Worm (Caenorhabditis elegans) whole organism, young adult: ENCODE measurements around the gene gst-29.

Source experiments
- ama-1 ChIP-seq, 3 experiments: fragments of 150-350 bp in 1 of 3; sonication (generic microtip) in 2 of 3; optimal IDR thresholded peaks; 2 replicates each; lab custom pipeline; 2014 to 2018; ENCODE audit warnings: missing biosample characterization in 2 of 3, missing genetic modification characterization in 2 of 3, missing genetic modification reagents in 2 of 3
- atf-7 ChIP-seq: sonication (generic microtip); optimal IDR thresholded peaks from 2 replicates; lab custom pipeline; 2017; ENCODE audit warnings: mild to moderate bottlenecking, missing genetic modification characterization, missing compliant biosample characterization
- die-1 ChIP-seq: sonication (generic microtip); optimal IDR thresholded peaks from 2 replicates; lab custom pipeline; 2016; ENCODE audit warnings: missing genotype, mild to moderate bottlenecking, missing genetic modification characterization, missing compliant biosample characterization
- dox-1 ChIP-seq: fragments of 200-800 bp; sonication (Bioruptor generic); IDR thresholded peaks from 2 replicates; pipeline ENCODE4 v1.3.6; 2022; ENCODE audit warnings: missing genetic modification reagents, missing genetic modification characterization, missing compliant biosample characterization
- ets-4 ChIP-seq: fragments of 200-800 bp; sonication (Bioruptor generic); optimal IDR thresholded peaks from 2 replicates; lab custom pipeline; 2018; ENCODE audit warnings: mild to moderate bottlenecking, missing genetic modification characterization, missing compliant biosample characterization
- nhr-90 ChIP-seq: sonication (generic microtip); optimal IDR thresholded peaks from 2 replicates; lab custom pipeline; 2016; ENCODE audit warnings: missing genotype, mild to moderate bottlenecking, missing genetic modification characterization, missing compliant biosample characterization
- rcor-1 ChIP-seq: fragments of 200-800 bp; sonication (Bioruptor generic); IDR thresholded peaks from 2 replicates; pipeline ENCODE4 v1.3.6; 2022; ENCODE audit warnings: missing genetic modification reagents, missing genetic modification characterization, missing compliant biosample characterization
- snpc-3.4 ChIP-seq: sonication (generic microtip); optimal IDR thresholded peaks from 2 replicates; lab custom pipeline; 2017; ENCODE audit warnings: missing genetic modification characterization, mild to moderate bottlenecking, missing compliant biosample characterization, antibody characterized with exemption, moderate library complexity, missing genotype, missing genetic modification reagents
- snpc-4 ChIP-seq, 5 experiments: fragments of 150-350 bp in 1 of 5; sonication (generic microtip) in 4 of 5; optimal IDR thresholded peaks; 2 replicates each; lab custom pipeline; 2014 to 2018; ENCODE audit warnings: missing genetic modification characterization in 5 of 5, missing biosample characterization in 3 of 5, antibody characterized with exemption in 2 of 5, mild to moderate bottlenecking in 2 of 5, missing compliant biosample characterization in 2 of 5, missing genotype in 2 of 5, moderate library complexity in 2 of 5, missing genetic modification reagents in 1 of 5

DNA sequence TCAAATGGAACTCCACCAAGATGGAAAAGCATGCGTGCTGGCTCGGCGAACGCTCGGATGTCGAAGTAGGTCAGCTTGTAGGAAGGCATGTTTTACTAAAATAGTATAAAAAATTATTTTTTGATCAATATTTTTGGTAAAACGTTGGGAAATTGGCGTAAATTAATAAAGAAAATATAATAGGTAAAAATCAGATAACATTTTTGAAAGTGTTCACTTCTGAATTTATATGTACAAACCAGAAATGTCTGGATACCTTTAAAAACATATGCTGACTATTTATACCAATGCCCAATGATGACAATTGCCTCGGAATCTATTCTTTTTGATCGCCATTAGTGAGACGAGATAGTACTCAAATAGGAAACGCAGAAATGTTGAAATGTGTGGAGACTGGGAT is 15.6 kb upstream of the gst-29 start, which contains the start of gene gst-35:
- TF ChIP-seq rcor-1 (GFP tag; lab: Robert Waterston, UW) (no peak), die-1 (tag; lab: Kevin White, UChicago) (no peak), nhr-90 (tag; lab: Kevin White, UChicago) (no peak), dox-1 (GFP tag; lab: Robert Waterston, UW) (no peak), snpc-4 (GFP tag; optimal IDR thresholded peaks at IDR 0.05; lab: Kevin White, UChicago) (no peak), snpc-4 (tag; optimal IDR thresholded peaks at IDR 0.05; lab: Kevin White, UChicago) (no peak), snpc-3.4 (no peak), atf-7 (tag; lab: Kevin White, UChicago) (no peak), ama-1 (optimal IDR thresholded peaks at IDR 0.05; lab: Kevin White, UChicago) (no peak), ama-1 (GFP tag; optimal IDR thresholded peaks at IDR 0.05; lab: Kevin White, UChicago) (no peak), ets-4 (GFP tag; lab: Kevin White, UChicago) (no peak)
